Fruit fly (Drosophila melanogaster) whole organism, wandering third instar larva: ENCODE data around the gene CG11791.

ENCODE experiments used
- Abd-B ChIP-seq: fragments of >200 bp; optimal IDR thresholded peaks from 2 replicates; lab custom pipeline; 2017; ENCODE audit warnings: missing biosample characterization, missing genetic modification characterization
- CrebA ChIP-seq: fragments of 200-800 bp; sonication (Bioruptor generic); optimal IDR thresholded peaks from 2 replicates; lab custom pipeline; 2016; ENCODE audit warnings: missing biosample characterization, mild to moderate bottlenecking, missing genetic modification characterization, borderline replicate concordance
- Dif ChIP-seq: fragments of 200-275, 200-300 bp; sonication (Bioruptor generic); optimal IDR thresholded peaks from 2 replicates; lab custom pipeline; 2018; ENCODE audit warnings: missing biosample characterization, missing genetic modification characterization; ENCODE audit not compliant: partially characterized antibody
- Myc ChIP-seq: fragments of >200 bp; optimal IDR thresholded peaks from 2 replicates; lab custom pipeline; 2017
- N ChIP-seq: fragments of >200 bp; optimal IDR thresholded peaks from 2 replicates; lab custom pipeline; 2018; ENCODE audit warnings: missing biosample characterization, missing external identifiers, missing genetic modification characterization
- OdsH ChIP-seq: fragments of 200-800 bp; sonication (Bioruptor generic); optimal IDR thresholded peaks from 2 replicates; lab custom pipeline; 2016; ENCODE audit warnings: missing biosample characterization, mild to moderate bottlenecking, missing genetic modification characterization
- brk ChIP-seq: fragments of 200-800 bp; sonication (Bioruptor generic); optimal IDR thresholded peaks from 2 replicates; lab custom pipeline; 2016; ENCODE audit warnings: missing biosample characterization, mild to moderate bottlenecking, missing genetic modification characterization
- dl ChIP-seq, 2 experiments: fragments of 175-275, 200-275 bp in 1 of 2; fragments of 200-275 bp in 1 of 2; sonication (Bioruptor generic); optimal IDR thresholded peaks; lab custom pipeline; 2018; ENCODE audit warnings: mild to moderate bottlenecking in 2 of 2, missing biosample characterization in 2 of 2, missing genetic modification characterization in 2 of 2, moderate library complexity in 2 of 2; ENCODE audit not compliant: partially characterized antibody in 2 of 2, insufficient read depth in 1 of 2
- foxo ChIP-seq, 2 experiments: fragments of 200-800 bp; sonication (Bioruptor generic); optimal IDR thresholded peaks; 2 replicates in 1 of 2; 3 replicates in 1 of 2; lab custom pipeline; 2016 to 2017; ENCODE audit warnings: missing biosample characterization in 2 of 2, missing genetic modification characterization in 2 of 2
- h ChIP-seq: fragments of 200-800 bp; sonication (Bioruptor generic); optimal IDR thresholded peaks from 3 replicates; lab custom pipeline; 2016; ENCODE audit warnings: missing biosample characterization, mild to moderate bottlenecking, missing genetic modification characterization
- lola ChIP-seq: fragments of >200 bp; optimal IDR thresholded peaks from 2 replicates; lab custom pipeline; 2017; ENCODE audit warnings: missing biosample characterization, missing genetic modification characterization
- pan ChIP-seq: fragments of >200 bp; optimal IDR thresholded peaks from 2 replicates; lab custom pipeline; 2017
- psq ChIP-seq: fragments of 200-800 bp; sonication (Bioruptor generic); optimal IDR thresholded peaks from 3 replicates; lab custom pipeline; 2017; ENCODE audit warnings: missing biosample characterization, mild to moderate bottlenecking, missing genetic modification characterization, moderate library complexity
- woc ChIP-seq: sonication (Bioruptor generic); optimal IDR thresholded peaks from 2 replicates; lab custom pipeline; 2016; ENCODE audit warnings: missing biosample characterization, mild to moderate bottlenecking, missing genetic modification characterization

dm6 chr3R:25066856-25067255 lies 17.4 kb downstream of the CG11791 start:
- TF ChIP-seq foxo (GFP tag; optimal IDR thresholded peaks at IDR 0.05; lab: Kevin White, UChicago) (no peak), psq (GFP tag; lab: Kevin White, UChicago) (no peak), pan (lab: Kevin White, UChicago) (no peak), brk (GFP tag; lab: Kevin White, UChicago) (no peak), h (GFP tag; lab: Kevin White, UChicago) (no peak), OdsH (GFP tag; lab: Kevin White, UChicago) (no peak), Myc (lab: Kevin White, UChicago) (no peak), lola (no peak), N (GFP tag; lab: Kevin White, UChicago) (no peak), CrebA (GFP tag; lab: Kevin White, UChicago) (no peak), Dif (no peak), dl (GFP tag; optimal IDR thresholded peaks at IDR 0.05; lab: Kevin White, UChicago; ENCODE audit: insufficient read depth in 1 of 2, partially characterized antibody in 2 of 2) (no peak), woc (no peak), Abd-B (GFP tag; lab: Kevin White, UChicago) (no peak)
